Fruit fly (Drosophila melanogaster): ENCODE results near the gene mRpL36.
A peak's percentile ranks its signal among the peaks of the same experiment; 100 is the strongest.

mRpL36 gene

dm6 chr3L:8137448-8137906 lies 12.5 kb upstream of the mRpL36 start, which contains the start of the genes Setx and mus301 (continued):
- TF ChIP-seq zfh2 (GFP tag; optimal IDR thresholded peaks at IDR 0.05) (peak; percentile 94), CG32767 (GFP tag; IDR thresholded peaks at IDR 0.05) (no peak), ranshi (GFP tag; IDR thresholded peaks at IDR 0.05) (peak; percentile 68; the same call in 1 of the 2 replicates), rib (GFP tag; IDR thresholded peaks at IDR 0.05) (peak; percentile 73), Atf6 (GFP tag; IDR thresholded peaks at IDR 0.05) (peak; percentile 68), CG16863 (GFP tag; optimal IDR thresholded peaks at IDR 0.05) (peak; percentile 68), Dll (GFP tag; IDR thresholded peaks at IDR 0.05; ENCODE audit: partially characterized antibody) (0 out of 4 replicates have a peak, but pooled peaks have one; percentile 37), kay (GFP tag; optimal IDR thresholded peaks at IDR 0.05) (peak; percentile 65), Chrac-16 (GFP tag; optimal IDR thresholded peaks at IDR 0.05) (peak; percentile 84), fu2 (GFP tag; optimal IDR thresholded peaks at IDR 0.05) (peak; percentile 82), NfI (GFP tag; optimal IDR thresholded peaks at IDR 0.05) (peak; percentile 80), sens (GFP tag) (peak; percentile 96), gsb-n (tag; optimal IDR thresholded peaks at IDR 0.05) (no peak), da (GFP tag; optimal IDR thresholded peaks at IDR 0.05) (peak; percentile 72), CG4404 (GFP tag; IDR thresholded peaks at IDR 0.05) (peak; percentile 75), CG14667 (GFP tag; IDR thresholded peaks at IDR 0.05) (peak; percentile 66), crc (GFP tag; optimal IDR thresholded peaks at IDR 0.05) (peak; percentile 47), chif (GFP tag; optimal IDR thresholded peaks at IDR 0.05) (peak; percentile 61 to 86), tna (GFP tag; IDR thresholded peaks at IDR 0.05; ENCODE audit: partially characterized antibody) (no peak), gsb (GFP tag; IDR thresholded peaks at IDR 0.05) (peak; percentile 59; the same call in 1 of the 2 replicates), CG9215 (GFP tag; IDR thresholded peaks at IDR 0.05) (peak; percentile 80), nmo (GFP tag; optimal IDR thresholded peaks at IDR 0.05) (peak; percentile 89), CG31441 (GFP tag; IDR thresholded peaks at IDR 0.05) (no peak), CG15269 (tag; optimal IDR thresholded peaks at IDR 0.05) (no peak), Bteb2 (GFP tag; optimal IDR thresholded peaks at IDR 0.05) (peak; percentile 89), CG12155 (GFP tag; optimal IDR thresholded peaks at IDR 0.05) (peak; percentile 86), Ets97D (GFP tag; optimal IDR thresholded peaks at IDR 0.05) (peak; percentile 93), Doc3 (GFP tag; IDR thresholded peaks at IDR 0.05; ENCODE audit: partially characterized antibody) (no peak), CG14710 (tag; optimal IDR thresholded peaks at IDR 0.05) (peak; percentile 91), twi (tag; optimal IDR thresholded peaks at IDR 0.05) (no peak), gt (GFP tag; IDR thresholded peaks at IDR 0.05) (no peak), lola (GFP tag; optimal IDR thresholded peaks at IDR 0.05) (peak in 1 of 3 experiments; percentile 74), bigmax (GFP tag; optimal IDR thresholded peaks at IDR 0.05) (no peak), dimm (GFP tag; IDR thresholded peaks at IDR 0.05) (no peak), CG34422 (GFP tag; IDR thresholded peaks at IDR 0.05) (peak; percentile 63; the same call in 2 of the 3 replicates), CG8388 (GFP tag; optimal IDR thresholded peaks at IDR 0.05) (peak; percentile 51), Taf1 (GFP tag; IDR thresholded peaks at IDR 0.05) (no peak; the same call in 1 of the 2 replicates), tup (GFP tag; optimal IDR thresholded peaks at IDR 0.05) (peak; percentile 70), ERR (GFP tag; optimal IDR thresholded peaks at IDR 0.05) (peak; percentile 60), CG9437 (GFP tag; optimal IDR thresholded peaks at IDR 0.05) (peak; percentile 87), ash1 (GFP tag; optimal IDR thresholded peaks at IDR 0.05) (no peak), hb (GFP tag; IDR thresholded peaks at IDR 0.05; ENCODE audit: partially characterized antibody) (no peak), CG13894 (tag; optimal IDR thresholded peaks at IDR 0.05) (no peak), CG17829 (tag; optimal IDR thresholded peaks at IDR 0.05) (no peak), Gug (GFP tag; IDR thresholded peaks at IDR 0.05) (peak; percentile 67; the same call in 2 of the 4 replicates), Adf1 (GFP tag; IDR thresholded peaks at IDR 0.05) (peak; percentile 41), sug (tag; optimal IDR thresholded peaks at IDR 0.05) (peak; percentile 82), CG8944 (GFP tag; optimal IDR thresholded peaks at IDR 0.05) (peak; percentile 82), CG33213 (GFP tag; optimal IDR thresholded peaks at IDR 0.05) (peak; percentile 90), CG5953 (GFP tag; IDR thresholded peaks at IDR 0.05) (no peak), Dad (GFP tag; optimal IDR thresholded peaks at IDR 0.05) (peak; percentile 80)

Data from whole organism, embryonic.